Fruit fly (Drosophila melanogaster) whole organism, embryonic: ENCODE measurements around the gene Cyp313a1.

Experiments used
- Adf1 ChIP-seq: fragments of 200-800 bp; sonication (Bioruptor generic); IDR thresholded peaks from 2 replicates; pipeline ENCODE4 v1.3.6; 2022; ENCODE audit warnings: missing biosample characterization, missing genetic modification characterization
- Aef1 ChIP-seq: fragments of 200-800 bp; sonication (Bioruptor generic); IDR thresholded peaks from 3 replicates; pipeline ENCODE4 v1.3.6; 2022; ENCODE audit warnings: missing biosample characterization, missing genetic modification characterization
- Atf3 ChIP-seq: fragments of 200-800 bp; sonication (Bioruptor generic); optimal IDR thresholded peaks from 3 replicates; lab custom pipeline; 2016; ENCODE audit warnings: missing biosample characterization, missing genetic modification characterization
- B-H2 ChIP-seq: fragments of 200-800 bp; sonication (Bioruptor generic); optimal IDR thresholded peaks from 2 replicates; lab custom pipeline; 2018; ENCODE audit warnings: missing biosample characterization, mild to moderate bottlenecking, missing genetic modification characterization
- BtbVII ChIP-seq: fragments of 200-800 bp; sonication (Bioruptor generic); optimal IDR thresholded peaks from 3 replicates; lab custom pipeline; 2017; ENCODE audit warnings: missing biosample characterization, mild to moderate bottlenecking, missing genetic modification characterization
- CG11085 ChIP-seq: fragments of 200-800 bp; sonication (Bioruptor generic); IDR thresholded peaks from 2 replicates; pipeline ENCODE4 v1.3.6; 2022; ENCODE audit warnings: missing biosample characterization, missing genetic modification characterization
- CG11695 ChIP-seq: fragments of 200-800 bp; sonication (Bioruptor generic); IDR thresholded peaks from 3 replicates; pipeline ENCODE4 v1.3.6; 2022; ENCODE audit warnings: missing biosample characterization, missing genetic modification characterization
- CG1233 ChIP-seq: fragments of 200-800 bp; sonication (Bioruptor generic); optimal IDR thresholded peaks from 4 replicates; lab custom pipeline; 2018; ENCODE audit warnings: missing biosample characterization, mild to moderate bottlenecking, missing genetic modification characterization
- CG12769 ChIP-seq: fragments of 200-800 bp; sonication (Bioruptor generic); optimal IDR thresholded peaks from 2 replicates; lab custom pipeline; 2019; ENCODE audit warnings: missing biosample characterization, mild to moderate bottlenecking, missing genetic modification characterization, moderate library complexity
- CG13296 ChIP-seq: fragments of 200-800 bp; sonication (Bioruptor generic); optimal IDR thresholded peaks from 3 replicates; lab custom pipeline; 2018; ENCODE audit warnings: missing biosample characterization, mild to moderate bottlenecking, missing genetic modification characterization
- CG15696 ChIP-seq: fragments of 200-800 bp; sonication (Bioruptor generic); optimal IDR thresholded peaks from 2 replicates; lab custom pipeline; 2019; ENCODE audit warnings: missing biosample characterization, mild to moderate bottlenecking, missing genetic modification characterization, moderate library complexity
- CG18476 ChIP-seq: fragments of 200-800 bp; sonication (Bioruptor generic); optimal IDR thresholded peaks from 2 replicates; lab custom pipeline; 2016; ENCODE audit warnings: missing biosample characterization, mild to moderate bottlenecking, missing genetic modification characterization
- CG2712 ChIP-seq: fragments of 200-800 bp; optimal IDR thresholded peaks from 3 replicates; lab custom pipeline; 2019; ENCODE audit warnings: missing biosample characterization, mild to moderate bottlenecking, missing genetic modification characterization, moderate library complexity
- CG2889 ChIP-seq: fragments of 200-800 bp; sonication (Bioruptor generic); IDR thresholded peaks from 3 replicates; pipeline ENCODE4 v1.3.6; 2022; ENCODE audit warnings: missing biosample characterization, missing genetic modification characterization
- CG3065 ChIP-seq: fragments of 200-800 bp; sonication (Bioruptor generic); optimal IDR thresholded peaks from 2 replicates; lab custom pipeline; 2016; ENCODE audit warnings: missing biosample characterization, missing genetic modification characterization
- CG31441 ChIP-seq: fragments of 200-800 bp; sonication (Bioruptor generic); IDR thresholded peaks from 2 replicates; pipeline ENCODE4 v1.3.6; 2022; ENCODE audit warnings: missing biosample characterization, missing genetic modification characterization
- CG34224 ChIP-seq: fragments of 200-800 bp; sonication (Bioruptor generic); IDR thresholded peaks from 3 replicates; pipeline ENCODE4 v1.3.6; 2022; ENCODE audit warnings: missing biosample characterization, missing genetic modification characterization; ENCODE audit not compliant: partially characterized antibody
- CG6654 ChIP-seq: fragments of 200-800 bp; sonication (Bioruptor generic); optimal IDR thresholded peaks from 2 replicates; lab custom pipeline; 2017; ENCODE audit warnings: missing biosample characterization, mild to moderate bottlenecking, missing genetic modification characterization
- CG6683 ChIP-seq: fragments of 200-800 bp; sonication (Bioruptor generic); optimal IDR thresholded peaks from 2 replicates; lab custom pipeline; 2017; ENCODE audit warnings: missing biosample characterization, mild to moderate bottlenecking, missing genetic modification characterization, missing genetic modification reagents
- CG7271 ChIP-seq: fragments of 200-800 bp; sonication (Bioruptor generic); optimal IDR thresholded peaks from 2 replicates; lab custom pipeline; 2018; ENCODE audit warnings: missing biosample characterization, mild to moderate bottlenecking, missing genetic modification characterization, moderate library complexity
- CG7556 ChIP-seq: fragments of 200-800 bp; sonication (Bioruptor generic); optimal IDR thresholded peaks from 2 replicates; lab custom pipeline; 2017; ENCODE audit warnings: missing biosample characterization, mild to moderate bottlenecking, missing genetic modification characterization
- CG8388 ChIP-seq: fragments of 200-800 bp; sonication (Bioruptor generic); optimal IDR thresholded peaks from 2 replicates; lab custom pipeline; 2019; ENCODE audit warnings: missing biosample characterization, mild to moderate bottlenecking, missing genetic modification characterization, moderate library complexity
- CG9437 ChIP-seq: fragments of 200-800 bp; sonication (Bioruptor generic); optimal IDR thresholded peaks from 2 replicates; lab custom pipeline; 2018; ENCODE audit warnings: missing biosample characterization, mild to moderate bottlenecking, missing genetic modification characterization
- CG9932 ChIP-seq: fragments of 200-800 bp; sonication (Bioruptor generic); IDR thresholded peaks from 2 replicates; pipeline ENCODE4 v1.3.6; 2022; ENCODE audit warnings: missing biosample characterization, missing genetic modification characterization
- Deaf1 ChIP-seq: fragments of 200-800 bp; optimal IDR thresholded peaks from 3 replicates; lab custom pipeline; 2019; ENCODE audit warnings: missing biosample characterization, mild to moderate bottlenecking, missing genetic modification characterization, moderate library complexity
- Drgx ChIP-seq: fragments of 200-800 bp; sonication (Bioruptor generic); IDR thresholded peaks from 2 replicates; pipeline ENCODE4 v1.3.6; 2022; ENCODE audit warnings: missing biosample characterization, missing genetic modification characterization
- Hey ChIP-seq: fragments of 200-800 bp; sonication (Bioruptor generic); optimal IDR thresholded peaks from 3 replicates; lab custom pipeline; 2018; ENCODE audit warnings: missing biosample characterization, mild to moderate bottlenecking, missing genetic modification characterization
- Hmx ChIP-seq: fragments of 200-800 bp; sonication (Bioruptor generic); optimal IDR thresholded peaks from 2 replicates; lab custom pipeline; 2016; ENCODE audit warnings: missing biosample characterization, missing genetic modification characterization
- Rfx ChIP-seq: fragments of 200-800 bp; sonication (Bioruptor generic); IDR thresholded peaks from 2 replicates; pipeline ENCODE4 v1.3.6; 2022; ENCODE audit warnings: missing biosample characterization, missing genetic modification characterization
- Side ChIP-seq: fragments of 200-800 bp; sonication (Bioruptor generic); optimal IDR thresholded peaks from 2 replicates; lab custom pipeline; 2016; ENCODE audit warnings: missing biosample characterization, missing genetic modification characterization
- Sin3A ChIP-seq: fragments of >200 bp; optimal IDR thresholded peaks from 2 replicates; lab custom pipeline; 2018
- Stat92E ChIP-seq, 3 experiments: fragments of >200 bp in 2 of 3; fragments of 200-800 bp in 1 of 3; sonication (Bioruptor generic) in 1 of 3; optimal IDR thresholded peaks; 2 replicates each; lab custom pipeline; 2017 to 2019; ENCODE audit warnings: missing biosample characterization in 3 of 3, missing genetic modification characterization in 3 of 3, mild to moderate bottlenecking in 1 of 3, moderate library complexity in 1 of 3
- bigmax ChIP-seq: fragments of 200-800 bp; sonication (Bioruptor generic); optimal IDR thresholded peaks from 2 replicates; lab custom pipeline; 2018; ENCODE audit warnings: missing biosample characterization, mild to moderate bottlenecking, missing genetic modification characterization
- fd64A ChIP-seq: fragments of 200-800 bp; sonication (Bioruptor generic); optimal IDR thresholded peaks from 3 replicates; lab custom pipeline; 2018; ENCODE audit warnings: missing biosample characterization, mild to moderate bottlenecking, missing genetic modification characterization
- ftz-f1 ChIP-seq: fragments of 200-800 bp; sonication (Bioruptor generic); optimal IDR thresholded peaks from 2 replicates; lab custom pipeline; 2016; ENCODE audit warnings: missing biosample characterization, missing genetic modification characterization
- gsb ChIP-seq: fragments of 200-800 bp; sonication (Bioruptor generic); IDR thresholded peaks from 2 replicates; pipeline ENCODE4 v1.3.6; 2022; ENCODE audit warnings: missing biosample characterization, missing genetic modification characterization
- knrl ChIP-seq: fragments of 200-800 bp; sonication (Bioruptor generic); IDR thresholded peaks from 3 replicates; pipeline ENCODE4 v1.3.6; 2022; ENCODE audit warnings: missing biosample characterization, missing genetic modification characterization; ENCODE audit not compliant: partially characterized antibody
- lov ChIP-seq, 2 experiments: fragments of 200-800 bp in 1 of 2; fragments of >200 bp in 1 of 2; sonication (Bioruptor generic) in 1 of 2; IDR thresholded peaks in 1 of 2; optimal IDR thresholded peaks in 1 of 2; 2 replicates in 1 of 2; 3 replicates in 1 of 2; pipeline versions ENCODE4 v1.3.6 to Lab custom; 2017 to 2022; ENCODE audit warnings: missing biosample characterization in 1 of 2, missing genetic modification characterization in 1 of 2
- mam ChIP-seq: fragments of 200-800 bp; sonication (Bioruptor generic); optimal IDR thresholded peaks from 3 replicates; lab custom pipeline; 2016; ENCODE audit warnings: missing biosample characterization, missing genetic modification characterization
- nau ChIP-seq: fragments of 200-800 bp; sonication (Bioruptor generic); optimal IDR thresholded peaks from 3 replicates; lab custom pipeline; 2017; ENCODE audit warnings: missing biosample characterization, mild to moderate bottlenecking, missing genetic modification characterization, missing genetic modification reagents
- nerfin-2 ChIP-seq: fragments of 200-800 bp; sonication (Bioruptor generic); IDR thresholded peaks from 2 replicates; pipeline ENCODE4 v1.3.6; 2022; ENCODE audit warnings: missing biosample characterization, missing genetic modification characterization; ENCODE audit not compliant: partially characterized antibody
- prd ChIP-seq, 3 experiments: fragments of >200 bp in 2 of 3; fragments of 200-800 bp in 1 of 3; sonication (Bioruptor generic) in 1 of 3; optimal IDR thresholded peaks in 2 of 3; IDR thresholded peaks in 1 of 3; 2 replicates in 2 of 3; 3 replicates in 1 of 3; pipeline versions ENCODE4 v1.3.6 to Lab custom; 2017 to 2022; ENCODE audit warnings: missing biosample characterization in 1 of 3, missing genetic modification characterization in 1 of 3
- sd ChIP-seq: fragments of 200-800 bp; sonication (Bioruptor generic); optimal IDR thresholded peaks from 3 replicates; lab custom pipeline; 2018; ENCODE audit warnings: missing biosample characterization, mild to moderate bottlenecking, missing genetic modification characterization, moderate library complexity
- seq ChIP-seq: fragments of 200-800 bp; sonication (Bioruptor generic); IDR thresholded peaks from 2 replicates; pipeline ENCODE4 v1.3.6; 2022; ENCODE audit warnings: missing biosample characterization, missing genetic modification characterization
- shn ChIP-seq: fragments of 200-800 bp; sonication (Bioruptor generic); optimal IDR thresholded peaks from 3 replicates; lab custom pipeline; 2016; ENCODE audit warnings: missing biosample characterization, missing genetic modification characterization
- sim ChIP-seq: fragments of 200-800 bp; sonication (Bioruptor generic); IDR thresholded peaks from 2 replicates; pipeline ENCODE4 v1.3.6; 2022; ENCODE audit warnings: missing biosample characterization, missing genetic modification characterization
- trem ChIP-seq: fragments of 200-800 bp; optimal IDR thresholded peaks from 3 replicates; lab custom pipeline; 2019; ENCODE audit warnings: missing biosample characterization, mild to moderate bottlenecking, missing genetic modification characterization, moderate library complexity
- vnd ChIP-seq: fragments of 200-800 bp; sonication (Bioruptor generic); IDR thresholded peaks from 3 replicates; pipeline ENCODE4 v1.3.6; 2022; ENCODE audit warnings: missing biosample characterization, missing genetic modification characterization; ENCODE audit not compliant: partially characterized antibody
- wek ChIP-seq: fragments of 200-800 bp; sonication (Bioruptor generic); optimal IDR thresholded peaks from 3 replicates; lab custom pipeline; 2018; ENCODE audit warnings: missing biosample characterization, mild to moderate bottlenecking, missing genetic modification characterization, moderate library complexity

Cyp313a1 gene

DNA sequence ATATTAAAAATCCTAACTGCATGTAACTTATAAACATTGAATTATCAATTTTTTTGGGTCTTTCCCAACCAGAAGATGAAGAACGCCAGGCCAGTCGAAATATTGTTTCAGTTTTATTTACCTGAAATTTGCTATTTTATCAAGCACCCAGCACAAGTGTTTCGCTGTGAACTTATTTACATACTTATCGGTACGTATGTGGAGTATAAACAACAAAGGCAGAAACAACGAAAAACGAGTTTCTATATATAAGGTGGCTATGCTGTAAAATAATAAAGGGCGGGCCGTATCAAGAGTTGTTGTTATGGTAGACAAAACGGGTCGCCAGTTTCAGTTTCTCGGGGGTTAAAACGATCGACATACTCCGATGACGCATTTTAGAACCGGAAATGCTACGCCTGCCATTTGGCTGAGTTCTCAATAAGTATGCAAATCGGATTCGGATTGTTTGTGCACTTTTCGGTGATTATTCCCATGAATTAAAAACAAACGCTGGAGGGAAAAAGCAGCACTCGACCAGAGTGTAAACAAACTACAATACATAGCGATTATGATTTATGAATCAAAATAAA lies 41.1 kb upstream of the Cyp313a1 start (continued):
- TF ChIP-seq vnd (GFP tag; lab: Robert Waterston, UW) (no peak), CG2889 (no peak), Atf3 (no peak), Deaf1 (tag; lab: Kevin White, UChicago) (no peak), bigmax (no peak), Drgx (GFP tag; lab: Robert Waterston, UW) (no peak), CG8388 (GFP tag; lab: Kevin White, UChicago) (no peak), gsb (GFP tag; lab: Robert Waterston, UW) (0 out of 2 replicates have a peak, but pooled peaks have one; percentile 16), lov (optimal IDR thresholded peaks at IDR 0.05; lab: Kevin White, UChicago) (no peak), lov (GFP tag; IDR thresholded peaks at IDR 0.05; lab: Robert Waterston, UW) (0 out of 3 replicates have a peak, but pooled peaks have one; percentile 29), B-H2 (GFP tag; lab: Kevin White, UChicago) (peak; percentile 48), prd (optimal IDR thresholded peaks at IDR 0.05; lab: Kevin White, UChicago) (no peak), prd (GFP tag; IDR thresholded peaks at IDR 0.05; lab: Robert Waterston, UW) (no peak), ftz-f1 (GFP tag; lab: Kevin White, UChicago) (no peak), nerfin-2 (GFP tag; lab: Robert Waterston, UW) (no peak), CG15696 (tag; lab: Kevin White, UChicago) (no peak), CG13296 (GFP tag; lab: Kevin White, UChicago) (peak; percentile 70), knrl (no peak), Adf1 (GFP tag; lab: Robert Waterston, UW) (no peak; the same call in 1 of the 2 replicates), fd64A (GFP tag; lab: Kevin White, UChicago) (no peak), sd (tag; lab: Kevin White, UChicago) (peak; percentile 8), CG2712 (tag; lab: Kevin White, UChicago) (no peak), CG3065 (no peak), CG6683 (GFP tag; lab: Kevin White, UChicago) (peak; percentile 11), CG11695 (GFP tag; lab: Robert Waterston, UW) (peak; percentile 25; the same call in 1 of the 3 replicates), nau (GFP tag; lab: Kevin White, UChicago) (no peak), wek (GFP tag; lab: Kevin White, UChicago) (peak; percentile 55), CG6654 (no peak), CG9437 (GFP tag; lab: Kevin White, UChicago) (no peak), Aef1 (GFP tag; lab: Robert Waterston, UW) (no peak), CG12769 (tag; lab: Kevin White, UChicago) (peak; percentile 67), CG11085 (GFP tag; lab: Robert Waterston, UW) (no peak), CG7556 (GFP tag; lab: Kevin White, UChicago) (no peak), CG7271 (tag; lab: Kevin White, UChicago) (no peak), CG34224 (no peak), trem (tag; lab: Kevin White, UChicago) (no peak), CG9932 (GFP tag; lab: Robert Waterston, UW) (no peak), Rfx (GFP tag; lab: Robert Waterston, UW) (peak; percentile 37; the same call in 1 of the 2 replicates), mam (GFP tag; lab: Kevin White, UChicago) (no peak), sim (no peak), Hey (tag; lab: Kevin White, UChicago) (no peak), shn (no peak), Stat92E (GFP tag; optimal IDR thresholded peaks at IDR 0.05; lab: Kevin White, UChicago) (no peak), Sin3A (lab: Kevin White, UChicago) (no peak), BtbVII (GFP tag; lab: Kevin White, UChicago) (peak; percentile 23), Side (GFP tag; lab: Kevin White, UChicago) (no peak), Hmx (GFP tag; lab: Kevin White, UChicago) (no peak), CG18476 (GFP tag; lab: Kevin White, UChicago) (no peak), seq (GFP tag; lab: Robert Waterston, UW) (peak; percentile 62), CG31441 (GFP tag; lab: Robert Waterston, UW) (no peak), CG1233 (peak; percentile 36)
